Worm (Caenorhabditis elegans): Measurements from ENCODE around the gene amt-3.

Gene amt-3

DNA sequence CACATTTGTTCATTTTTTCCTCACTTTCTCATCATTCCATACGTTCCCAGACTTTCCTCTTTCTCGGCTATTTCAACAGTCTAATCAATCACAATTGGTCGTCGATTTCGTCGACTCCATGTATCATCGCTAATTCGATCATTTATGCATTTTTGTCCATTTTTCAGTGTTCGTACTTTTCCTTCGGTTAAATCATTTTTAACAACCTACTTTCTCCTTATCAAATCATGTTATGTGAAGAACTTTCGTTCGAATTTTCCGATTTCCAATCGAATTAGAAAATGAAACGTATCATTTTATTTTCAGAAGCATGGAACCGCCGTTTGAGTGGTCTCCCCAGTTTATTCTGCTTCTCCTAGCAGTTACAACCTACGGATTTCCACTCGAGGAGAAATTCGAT lies 22.6 kb downstream of the amt-3 start, which contains the start of gene eff-1:
TSS of gene eff-1 (plus strand) at position 301 of the 400 bp plus-strand sequence.
- no peak for TF ChIP-seq F13C5.2 (tag; optimal IDR thresholded peaks at IDR 0.05)
- TF ChIP-seq ets-7 (tag; optimal IDR thresholded peaks at IDR 0.05) = no peak
- TF ChIP-seq ceh-13 (GFP tag; optimal IDR thresholded peaks at IDR 0.05) = no peak
- no peak for TF ChIP-seq B0310.2 (tag; optimal IDR thresholded peaks at IDR 0.05)
- TF ChIP-seq tbx-11 (GFP tag; IDR thresholded peaks at IDR 0.05) = no peak
- no peak for TF ChIP-seq tbx-37 (GFP tag; conservative IDR thresholded peaks at IDR 0.05)
- TF ChIP-seq tra-4 (tag; optimal IDR thresholded peaks at IDR 0.05) = no peak
- TF ChIP-seq hmg-4 (GFP tag; optimal IDR thresholded peaks at IDR 0.05) = no peak
- TF ChIP-seq ceh-36 (tag; optimal IDR thresholded peaks at IDR 0.05) = no peak
- TF ChIP-seq aly-1 (tag; optimal IDR thresholded peaks at IDR 0.05) = no peak
- no peak for TF ChIP-seq pes-1 (GFP tag; IDR thresholded peaks at IDR 0.05)

DNA sequence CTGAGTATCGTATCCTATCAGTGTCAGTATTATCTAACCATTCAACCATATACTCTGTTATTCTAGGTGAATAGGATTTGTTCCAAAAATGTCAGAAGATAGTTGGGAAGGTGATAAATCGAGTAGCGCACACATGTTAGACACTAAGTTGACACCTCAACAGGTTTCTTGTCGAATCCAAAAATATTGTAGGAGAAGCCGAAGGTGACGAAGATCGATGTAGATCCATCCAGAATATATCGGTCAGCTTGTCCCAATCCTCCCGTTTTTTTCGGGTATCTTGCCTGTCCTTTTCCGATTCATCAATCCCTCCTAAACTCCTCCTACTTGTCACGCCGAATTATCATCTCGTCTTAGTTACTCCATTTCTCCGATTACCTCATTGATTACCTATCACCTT lies 23.3 kb downstream of the amt-3 start:
- no peak for TF ChIP-seq tbx-37 (GFP tag; conservative IDR thresholded peaks at IDR 0.05)
- TF ChIP-seq hnd-1 (tag; optimal IDR thresholded peaks at IDR 0.05) = no peak
- no peak for TF ChIP-seq sea-1 (GFP tag; conservative IDR thresholded peaks at IDR 0.05)
- TF ChIP-seq ceh-13 (GFP tag; optimal IDR thresholded peaks at IDR 0.05) = no peak
- TF ChIP-seq ceh-36 (tag; optimal IDR thresholded peaks at IDR 0.05) = no peak
- no peak for TF ChIP-seq ama-1 (optimal IDR thresholded peaks at IDR 0.05)
- no peak for TF ChIP-seq tbx-11 (GFP tag; IDR thresholded peaks at IDR 0.05)
- TF ChIP-seq scrt-1 (GFP tag; IDR thresholded peaks at IDR 0.05) = no peak
- no peak for TF ChIP-seq hmg-4 (GFP tag; optimal IDR thresholded peaks at IDR 0.05)
- no peak for TF ChIP-seq F13C5.2 (tag; optimal IDR thresholded peaks at IDR 0.05)
- TF ChIP-seq tra-4 (tag; optimal IDR thresholded peaks at IDR 0.05) = no peak
- no peak for TF ChIP-seq flt-1 (GFP tag; IDR thresholded peaks at IDR 0.05)
- no peak for TF ChIP-seq pes-1 (GFP tag; IDR thresholded peaks at IDR 0.05)
- TF ChIP-seq hmbx-1 (tag; optimal IDR thresholded peaks at IDR 0.05) = no peak

DNA sequence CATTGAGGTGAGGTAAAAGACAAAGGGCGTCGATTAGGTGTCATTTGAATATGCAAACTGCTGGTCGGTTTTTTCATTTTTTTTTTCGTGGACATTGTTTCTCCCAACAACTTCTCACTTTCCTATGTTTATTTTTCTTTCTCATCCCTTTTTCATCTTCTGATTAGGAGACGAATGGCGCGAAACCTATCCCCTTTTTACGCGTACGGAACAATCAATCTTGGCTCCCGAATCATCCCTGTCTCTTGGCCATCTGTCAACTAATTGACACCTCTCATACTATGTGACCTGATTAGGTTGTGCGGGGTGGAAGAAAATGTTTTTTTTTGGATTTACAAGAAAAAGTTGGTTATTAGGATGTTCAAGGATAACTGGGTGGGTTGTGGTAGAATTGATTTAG lies 24.2 kb downstream of the amt-3 start:
- TF ChIP-seq tbx-11 (GFP tag; IDR thresholded peaks at IDR 0.05) (no peak), aly-1 (tag; optimal IDR thresholded peaks at IDR 0.05) (no peak), scrt-1 (GFP tag; IDR thresholded peaks at IDR 0.05) (no peak), pes-1 (GFP tag; IDR thresholded peaks at IDR 0.05) (no peak), tbx-37 (GFP tag; conservative IDR thresholded peaks at IDR 0.05) (no peak), ceh-36 (tag; optimal IDR thresholded peaks at IDR 0.05) (no peak), flt-1 (GFP tag; IDR thresholded peaks at IDR 0.05) (no peak), F13C5.2 (tag; optimal IDR thresholded peaks at IDR 0.05) (no peak), ama-1 (optimal IDR thresholded peaks at IDR 0.05) (no peak), ets-7 (tag; optimal IDR thresholded peaks at IDR 0.05) (no peak), hnd-1 (tag; optimal IDR thresholded peaks at IDR 0.05) (no peak), tra-4 (tag; optimal IDR thresholded peaks at IDR 0.05) (no peak), B0310.2 (tag; optimal IDR thresholded peaks at IDR 0.05) (no peak), sea-1 (GFP tag; conservative IDR thresholded peaks at IDR 0.05) (no peak)

DNA sequence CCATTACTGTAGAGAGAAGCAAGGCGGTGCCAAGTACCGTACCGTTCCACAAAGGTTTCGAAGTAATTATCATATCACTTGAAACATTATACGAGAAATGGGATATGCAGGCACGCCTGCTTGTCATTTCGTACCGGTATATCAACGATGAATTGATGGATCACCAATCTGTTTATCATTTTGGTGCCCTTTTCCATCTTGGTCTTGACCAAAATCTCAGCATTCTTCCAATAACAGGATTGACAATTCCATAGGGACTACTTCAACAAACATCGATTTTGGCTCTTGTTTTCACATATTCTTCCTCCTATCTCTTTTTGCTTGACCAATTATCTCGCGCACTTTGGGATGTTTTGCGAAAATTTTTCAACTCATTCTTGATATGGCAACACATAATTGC lies 29.9 kb downstream of the amt-3 start:
- TF ChIP-seq pes-1 (GFP tag; IDR thresholded peaks at IDR 0.05) (no peak), hnd-1 (tag; optimal IDR thresholded peaks at IDR 0.05) (no peak), tra-4 (tag; optimal IDR thresholded peaks at IDR 0.05) (no peak), ceh-13 (GFP tag; optimal IDR thresholded peaks at IDR 0.05) (no peak), tbx-37 (GFP tag; conservative IDR thresholded peaks at IDR 0.05) (no peak), aly-1 (tag; optimal IDR thresholded peaks at IDR 0.05) (no peak), scrt-1 (GFP tag; IDR thresholded peaks at IDR 0.05) (no peak), ets-7 (tag; optimal IDR thresholded peaks at IDR 0.05) (no peak), F13C5.2 (tag; optimal IDR thresholded peaks at IDR 0.05) (no peak)

DNA sequence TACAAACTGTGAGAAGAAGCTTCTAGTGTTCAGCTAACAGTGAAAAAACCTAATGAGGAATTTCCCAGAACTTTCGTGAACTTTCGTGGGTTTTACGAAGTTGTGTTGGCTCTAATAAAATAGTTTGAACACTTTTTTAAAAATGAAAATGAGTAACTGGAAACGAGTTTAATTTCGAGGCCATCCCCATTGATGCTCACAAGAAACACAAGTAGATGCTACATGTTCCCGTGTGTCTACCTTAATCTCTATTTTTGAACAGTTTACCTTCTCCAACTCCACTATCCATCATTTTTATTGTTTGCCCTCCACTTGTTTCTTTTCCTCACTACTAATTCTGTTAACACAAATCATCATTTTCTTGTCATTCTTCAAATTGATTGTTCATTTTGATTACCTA lies 35.3 kb downstream of the amt-3 start, which contains the start of gene C26D10.7:
TSS of gene C26D10.7 (plus strand) at position 301 of the 400 bp plus-strand sequence.
- no peak for TF ChIP-seq pes-1 (GFP tag; IDR thresholded peaks at IDR 0.05)
- no peak for TF ChIP-seq ceh-13 (GFP tag; optimal IDR thresholded peaks at IDR 0.05)
- TF ChIP-seq hmg-4 (GFP tag; optimal IDR thresholded peaks at IDR 0.05) = no peak
- TF ChIP-seq tra-4 (tag; optimal IDR thresholded peaks at IDR 0.05) = no peak
- TF ChIP-seq ceh-36 (tag; optimal IDR thresholded peaks at IDR 0.05) = no peak
- no peak for TF ChIP-seq tbx-11 (GFP tag; IDR thresholded peaks at IDR 0.05)
- TF ChIP-seq hmbx-1 (tag; optimal IDR thresholded peaks at IDR 0.05) = no peak
- no peak for TF ChIP-seq flt-1 (GFP tag; IDR thresholded peaks at IDR 0.05)
- TF ChIP-seq ets-7 (tag; optimal IDR thresholded peaks at IDR 0.05) = no peak
- no peak for TF ChIP-seq aly-1 (tag; optimal IDR thresholded peaks at IDR 0.05)
- no peak for TF ChIP-seq sea-1 (GFP tag; conservative IDR thresholded peaks at IDR 0.05)
- TF ChIP-seq ama-1 (optimal IDR thresholded peaks at IDR 0.05) = no peak
- no peak for TF ChIP-seq tbx-37 (GFP tag; conservative IDR thresholded peaks at IDR 0.05)
- no peak for TF ChIP-seq hnd-1 (tag; optimal IDR thresholded peaks at IDR 0.05)
- TF ChIP-seq B0310.2 (tag; optimal IDR thresholded peaks at IDR 0.05) = no peak
- no peak for TF ChIP-seq scrt-1 (GFP tag; IDR thresholded peaks at IDR 0.05)

DNA sequence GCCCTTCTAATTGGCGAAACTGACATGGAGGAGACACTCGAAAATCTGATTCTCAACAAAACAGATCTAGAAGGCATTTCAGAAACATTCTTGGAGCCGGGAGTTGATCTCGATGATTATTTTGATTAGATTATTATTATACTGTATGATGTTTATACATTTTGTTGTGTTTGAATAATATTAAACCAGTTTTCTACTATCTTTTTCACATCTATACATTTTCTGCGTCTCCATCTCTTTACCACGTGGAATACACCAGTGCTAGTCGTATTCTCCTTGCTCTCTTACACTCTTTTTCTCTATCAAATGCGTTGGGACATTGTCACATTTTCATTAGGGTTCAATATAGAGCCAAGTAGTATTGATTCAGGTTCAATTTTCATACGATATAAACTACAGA lies 39.5 kb downstream of the amt-3 start, which contains the start of gene C26D10.4:
TSS of gene C26D10.4 (plus strand) at position 301 of the 400 bp plus-strand sequence.
- TF ChIP-seq B0310.2 (tag; optimal IDR thresholded peaks at IDR 0.05) (no peak), ama-1 (optimal IDR thresholded peaks at IDR 0.05) (no peak), hmg-4 (GFP tag; optimal IDR thresholded peaks at IDR 0.05) (no peak), F13C5.2 (tag; optimal IDR thresholded peaks at IDR 0.05) (no peak), aly-1 (tag; optimal IDR thresholded peaks at IDR 0.05) (no peak)

DNA sequence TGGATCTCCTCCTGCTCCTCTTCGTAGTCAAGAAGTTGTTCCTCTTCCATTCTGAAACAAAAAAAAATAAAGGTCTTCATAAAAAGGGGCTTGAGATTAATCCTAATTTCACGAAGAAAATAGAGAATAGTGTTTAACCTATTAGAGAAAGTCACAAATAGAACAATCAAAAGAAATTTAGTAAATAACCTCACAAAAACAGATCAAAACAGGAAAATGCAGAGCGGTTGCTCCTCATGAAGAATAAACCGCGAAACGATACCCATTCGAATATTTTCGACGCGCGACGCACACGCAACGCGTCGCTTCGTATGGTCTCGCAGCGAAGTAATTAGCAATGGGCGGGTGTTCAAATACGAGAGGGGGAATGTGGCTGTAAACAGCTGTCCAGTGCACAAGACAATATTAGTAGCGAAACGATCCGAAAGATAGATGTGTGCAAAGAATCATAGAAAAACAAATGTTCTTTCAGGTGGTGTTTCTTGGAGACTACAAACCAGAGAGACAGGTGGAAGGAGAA lies 40.1 kb downstream of the amt-3 start, which contains the start of gene hel-1:
TSS of gene hel-1 (minus strand) at position 51 of the 520 bp plus-strand sequence.
- peak; percentile 75 for TF ChIP-seq F13C5.2 (tag; optimal IDR thresholded peaks at IDR 0.05)
- TF ChIP-seq ceh-13 (GFP tag; optimal IDR thresholded peaks at IDR 0.05) = no peak
- TF ChIP-seq ets-7 (tag; optimal IDR thresholded peaks at IDR 0.05) = no peak
- peak; percentile 46; the same call in 1 of the 2 replicates for TF ChIP-seq flt-1 (GFP tag; IDR thresholded peaks at IDR 0.05)
- TF ChIP-seq hmg-4 (GFP tag; optimal IDR thresholded peaks at IDR 0.05) = peak; percentile 28
- no peak for TF ChIP-seq hmbx-1 (tag; optimal IDR thresholded peaks at IDR 0.05)
- 0 out of 2 replicates have a peak, but pooled peaks have one; percentile 41 for TF ChIP-seq tbx-37 (GFP tag; conservative IDR thresholded peaks at IDR 0.05)
- no peak for TF ChIP-seq B0310.2 (tag; optimal IDR thresholded peaks at IDR 0.05)
- TF ChIP-seq hnd-1 (tag; optimal IDR thresholded peaks at IDR 0.05) = no peak

Data from whole organism, early embryonic.